Fruit fly (Drosophila melanogaster): ENCODE measurements around the gene Zasp67.

Zasp67 gene

DNA sequence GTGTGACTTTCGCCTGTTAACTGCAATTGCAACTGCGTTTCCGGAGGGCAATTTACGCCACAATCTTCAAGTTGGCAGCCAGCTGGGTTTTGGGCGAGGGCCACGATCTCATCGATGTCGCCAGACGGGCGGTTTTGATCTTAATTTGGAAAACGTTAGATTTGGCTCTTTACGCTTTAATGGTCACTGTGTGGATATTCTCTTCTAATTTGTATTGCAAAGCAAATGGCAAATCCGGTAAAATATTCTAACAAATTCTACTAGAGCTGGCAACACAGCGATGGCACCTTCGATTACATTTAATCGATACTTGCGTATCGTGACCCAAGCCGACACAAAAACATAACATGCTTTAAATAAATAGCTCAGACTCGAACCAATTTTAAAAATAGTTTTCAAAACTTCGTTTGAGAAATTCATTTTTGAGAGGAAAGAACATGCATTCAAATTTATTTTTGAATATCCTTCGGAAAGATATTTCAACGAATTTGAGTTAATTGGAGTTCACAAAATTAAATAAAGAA lies 39.1 kb upstream of the Zasp67 start, which contains the start of gene I-2 (continued):
- peak; percentile 28 for TF ChIP-seq Dp (GFP tag; optimal IDR thresholded peaks at IDR 0.05)
- peak; percentile 30; the same call in 1 of the 3 replicates for TF ChIP-seq jigr1 (GFP tag; IDR thresholded peaks at IDR 0.05)
- peak; percentile 54 for TF ChIP-seq CG2120 (GFP tag; optimal IDR thresholded peaks at IDR 0.05)
- no peak for TF ChIP-seq exex (tag; optimal IDR thresholded peaks at IDR 0.05)
- TF ChIP-seq E2f2 (GFP tag; IDR thresholded peaks at IDR 0.05): peak; percentile 45; the same call in 1 of the 2 replicates
- TF ChIP-seq Scr (GFP tag; IDR thresholded peaks at IDR 0.05; ENCODE audit: partially characterized antibody): peak; percentile 86
- TF ChIP-seq pnt (GFP tag; optimal IDR thresholded peaks at IDR 0.05): no peak
- TF ChIP-seq CG2116 (GFP tag; optimal IDR thresholded peaks at IDR 0.05): peak; percentile 69
- TF ChIP-seq trem (tag; optimal IDR thresholded peaks at IDR 0.05): peak; percentile 47
- TF ChIP-seq CG34224 (GFP tag; IDR thresholded peaks at IDR 0.05; ENCODE audit: partially characterized antibody): peak; percentile 82
- TF ChIP-seq YL-1 (GFP tag; optimal IDR thresholded peaks at IDR 0.05): peak; percentile 19
- TF ChIP-seq ato (GFP tag; IDR thresholded peaks at IDR 0.05; ENCODE audit: partially characterized antibody): peak; percentile 73
- TF ChIP-seq NC2β (GFP tag; optimal IDR thresholded peaks at IDR 0.05): peak; percentile 8
- peak; percentile 43 for TF ChIP-seq CG10267 (tag; optimal IDR thresholded peaks at IDR 0.05)
- TF ChIP-seq hb (GFP tag; IDR thresholded peaks at IDR 0.05; ENCODE audit: partially characterized antibody): peak; percentile 73; the same call in 2 of the 3 replicates
- peak; percentile 51 for TF ChIP-seq HmgZ (tag; optimal IDR thresholded peaks at IDR 0.05)
- TF ChIP-seq CG10654 (GFP tag; optimal IDR thresholded peaks at IDR 0.05): no peak
- peak; percentile 70 for TF ChIP-seq CG9932 (GFP tag; IDR thresholded peaks at IDR 0.05)
- peak; percentile 91 for TF ChIP-seq row (GFP tag; IDR thresholded peaks at IDR 0.05)
- TF ChIP-seq inv (GFP tag; IDR thresholded peaks at IDR 0.05; ENCODE audit: partially characterized antibody): peak; percentile 63
- TF ChIP-seq amos (GFP tag; IDR thresholded peaks at IDR 0.05; ENCODE audit: partially characterized antibody): peak; percentile 85
- no peak for TF ChIP-seq chif (GFP tag; optimal IDR thresholded peaks at IDR 0.05)
- TF ChIP-seq pzg (GFP tag; optimal IDR thresholded peaks at IDR 0.05): peak; percentile 80
- TF ChIP-seq Sin3A (optimal IDR thresholded peaks at IDR 0.05): peak; percentile 15
- no peak for TF ChIP-seq yki (optimal IDR thresholded peaks at IDR 0.05)
- TF ChIP-seq MBD-R2 (GFP tag; IDR thresholded peaks at IDR 0.05): peak; percentile 84
- TF ChIP-seq Rfx (GFP tag; IDR thresholded peaks at IDR 0.05): peak; percentile 32; the same call in 1 of the 2 replicates
- no peak for TF ChIP-seq psq (GFP tag; optimal IDR thresholded peaks at IDR 0.05)
- TF ChIP-seq CG11504 (tag; optimal IDR thresholded peaks at IDR 0.05): peak; percentile 45
- peak; percentile 61 for TF ChIP-seq gro (GFP tag; optimal IDR thresholded peaks at IDR 0.05)

DNA sequence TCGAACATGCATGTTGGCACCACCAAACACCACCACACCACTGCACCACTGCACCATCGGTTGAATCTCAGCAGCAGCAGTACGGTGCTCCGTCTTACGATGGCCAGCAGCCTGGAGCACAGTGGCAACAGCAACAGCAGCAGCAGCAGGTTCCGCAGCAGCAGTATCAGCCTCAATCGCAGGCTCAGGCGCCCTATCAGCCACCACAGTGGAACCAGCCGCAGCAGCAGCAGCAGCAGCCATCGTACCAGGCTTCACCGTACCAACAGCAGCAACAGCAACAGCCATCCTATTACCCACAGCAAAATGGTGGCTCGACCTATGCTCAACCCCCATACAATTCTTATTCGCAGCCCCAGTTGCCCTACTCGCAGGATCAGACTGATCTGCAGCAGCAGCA lies 34.6 kb upstream of the Zasp67 start:
- TF ChIP-seq CG10979 (tag; optimal IDR thresholded peaks at IDR 0.05) (no peak), CG8478 (optimal IDR thresholded peaks at IDR 0.05) (peak; percentile 57), CG32532 (GFP tag; IDR thresholded peaks at IDR 0.05) (no peak), CG17385 (GFP tag; optimal IDR thresholded peaks at IDR 0.05) (no peak), CG3281 (GFP tag; optimal IDR thresholded peaks at IDR 0.05) (no peak), CG2116 (GFP tag; optimal IDR thresholded peaks at IDR 0.05) (no peak), lov (optimal IDR thresholded peaks at IDR 0.05) (no peak), lov (GFP tag; IDR thresholded peaks at IDR 0.05) (no peak), ci (GFP tag; IDR thresholded peaks at IDR 0.05) (0 out of 3 replicates have a peak, but pooled peaks have one; percentile 9), shn (GFP tag; optimal IDR thresholded peaks at IDR 0.05) (no peak), CG10321 (GFP tag; IDR thresholded peaks at IDR 0.05) (no peak), CG6813 (GFP tag; optimal IDR thresholded peaks at IDR 0.05) (no peak), seq (GFP tag; IDR thresholded peaks at IDR 0.05) (no peak), otp (GFP tag; IDR thresholded peaks at IDR 0.05) (no peak), schlank (tag; optimal IDR thresholded peaks at IDR 0.05) (no peak), CG1529 (GFP tag; optimal IDR thresholded peaks at IDR 0.05) (no peak), Bteb2 (GFP tag; optimal IDR thresholded peaks at IDR 0.05) (no peak)

Measured in whole organism, embryonic.